Worm (Caenorhabditis elegans) whole organism, early embryonic: Measurements from ENCODE around the gene sra-9.

ENCODE experiments used
- B0310.2 ChIP-seq: sonication (generic microtip); optimal IDR thresholded peaks from 2 replicates; lab custom pipeline; 2016; ENCODE audit warnings: mild to moderate bottlenecking, missing genetic modification characterization, missing compliant biosample characterization
- F13C5.2 ChIP-seq: sonication (generic microtip); optimal IDR thresholded peaks from 2 replicates; lab custom pipeline; 2017; ENCODE audit warnings: mild to moderate bottlenecking, missing genetic modification characterization, inconsistent platforms, missing compliant biosample characterization
- aly-1 ChIP-seq: sonication (generic microtip); optimal IDR thresholded peaks from 2 replicates; lab custom pipeline; 2016; ENCODE audit warnings: missing genetic modification characterization, missing compliant biosample characterization
- ama-1 ChIP-seq: fragments of 150-350 bp; optimal IDR thresholded peaks from 2 replicates; lab custom pipeline; 2014
- ceh-13 ChIP-seq: fragments of 200-800 bp; sonication (Bioruptor generic); optimal IDR thresholded peaks from 2 replicates; lab custom pipeline; 2018; ENCODE audit warnings: mild to moderate bottlenecking, missing genetic modification characterization, missing compliant biosample characterization
- ceh-36 ChIP-seq: sonication (generic microtip); optimal IDR thresholded peaks from 2 replicates; lab custom pipeline; 2016; ENCODE audit warnings: missing genetic modification characterization, inconsistent platforms, missing compliant biosample characterization
- ets-7 ChIP-seq: sonication (generic microtip); optimal IDR thresholded peaks from 2 replicates; lab custom pipeline; 2016; ENCODE audit warnings: missing genotype, missing genetic modification characterization, missing compliant biosample characterization
- flt-1 ChIP-seq: fragments of 200-800 bp; sonication (Bioruptor generic); IDR thresholded peaks from 2 replicates; pipeline ENCODE4 v1.3.6; 2022; ENCODE audit warnings: missing genetic modification characterization, missing compliant biosample characterization
- hmbx-1 ChIP-seq: sonication (generic microtip); optimal IDR thresholded peaks from 2 replicates; lab custom pipeline; 2016; ENCODE audit warnings: mild to moderate bottlenecking, missing genetic modification characterization, missing compliant biosample characterization
- hmg-4 ChIP-seq: fragments of 200-800 bp; sonication (Bioruptor generic); optimal IDR thresholded peaks from 2 replicates; lab custom pipeline; 2018; ENCODE audit warnings: mild to moderate bottlenecking, missing genetic modification characterization, missing compliant biosample characterization
- hnd-1 ChIP-seq: sonication (generic microtip); optimal IDR thresholded peaks from 2 replicates; lab custom pipeline; 2016; ENCODE audit warnings: missing genetic modification characterization, missing compliant biosample characterization
- pes-1 ChIP-seq: fragments of 200-800 bp; sonication (Bioruptor generic); IDR thresholded peaks from 2 replicates; pipeline ENCODE4 v1.3.6; 2022; ENCODE audit warnings: missing genetic modification reagents, missing genetic modification characterization, missing compliant biosample characterization
- scrt-1 ChIP-seq: fragments of 200-800 bp; sonication (Bioruptor generic); IDR thresholded peaks from 2 replicates; pipeline ENCODE4 v1.3.6; 2022; ENCODE audit warnings: missing genetic modification characterization, missing compliant biosample characterization
- sea-1 ChIP-seq: fragments of 200-800 bp; sonication (Bioruptor generic); conservative IDR thresholded peaks from 2 replicates; pipeline ENCODE4 v1.3.6; 2022; ENCODE audit warnings: missing genetic modification characterization, missing compliant biosample characterization
- tbx-11 ChIP-seq: fragments of 200-800 bp; sonication (Bioruptor generic); IDR thresholded peaks from 2 replicates; pipeline ENCODE4 v1.3.6; 2022; ENCODE audit warnings: missing genetic modification characterization, missing compliant biosample characterization
- tbx-37 ChIP-seq: fragments of 200-800 bp; sonication (Bioruptor generic); conservative IDR thresholded peaks from 2 replicates; pipeline ENCODE4 v1.3.6; 2022; ENCODE audit warnings: missing genetic modification reagents, missing genetic modification characterization, missing compliant biosample characterization
- tra-4 ChIP-seq: sonication (generic microtip); optimal IDR thresholded peaks from 2 replicates; lab custom pipeline; 2017; ENCODE audit warnings: missing genetic modification characterization, missing compliant biosample characterization

Gene sra-9

DNA sequence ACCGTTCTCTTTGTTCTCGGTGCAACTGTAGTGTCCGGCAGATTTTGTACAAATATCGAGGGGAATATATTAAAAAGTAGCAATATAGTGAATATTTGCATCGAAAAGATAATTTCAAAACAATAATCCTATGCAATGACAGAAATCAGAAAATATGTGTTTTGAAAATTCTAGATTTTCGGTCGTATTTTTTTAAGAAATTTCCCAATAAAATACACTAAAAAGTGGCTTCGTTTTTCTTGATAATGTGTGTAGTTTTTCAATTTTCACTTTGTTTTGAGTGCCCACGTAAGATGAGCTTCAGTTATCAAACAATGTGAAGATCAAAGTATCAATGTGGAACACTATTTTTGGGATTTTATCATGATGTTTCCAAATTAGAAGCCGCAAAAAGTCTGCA lies 15.3 kb upstream of the sra-9 start, which contains the start of gene gcy-1:
TSS of gene gcy-1 (minus strand) at position 101 of the 400 bp plus-strand sequence.
- TF ChIP-seq scrt-1 (no peak), hmbx-1 (tag; lab: Kevin White, UChicago) (no peak), flt-1 (GFP tag; lab: Robert Waterston, UW) (no peak), ama-1 (lab: Kevin White, UChicago) (no peak), aly-1 (tag; lab: Kevin White, UChicago) (no peak), hmg-4 (GFP tag; lab: Kevin White, UChicago) (no peak), B0310.2 (tag; lab: Kevin White, UChicago) (no peak), hnd-1 (no peak), tra-4 (tag; lab: Kevin White, UChicago) (no peak), pes-1 (no peak), ets-7 (tag; lab: Kevin White, UChicago) (no peak), F13C5.2 (tag; lab: Kevin White, UChicago) (no peak), ceh-36 (tag; lab: Kevin White, UChicago) (no peak), tbx-11 (GFP tag; lab: Robert Waterston, UW) (no peak), sea-1 (no peak), ceh-13 (no peak), tbx-37 (GFP tag; lab: Robert Waterston, UW) (no peak)

DNA sequence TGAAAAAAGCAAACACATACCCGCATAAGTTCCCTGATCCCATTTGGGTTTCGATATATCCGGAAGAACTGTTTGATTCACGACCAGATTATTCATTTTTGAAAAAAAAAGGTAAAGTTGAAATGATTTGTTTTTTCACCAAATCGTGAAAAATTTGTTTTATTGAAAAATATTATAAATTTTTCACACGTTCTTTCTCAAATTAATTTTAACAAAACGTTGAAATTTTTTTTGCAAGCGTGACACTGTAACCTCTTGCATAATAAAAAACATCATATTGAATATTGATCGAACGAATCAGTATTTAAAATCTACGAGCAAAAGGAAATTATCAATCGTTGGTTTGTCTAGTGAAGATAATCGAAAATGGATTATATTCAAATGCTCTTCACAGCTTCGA lies 13.3 kb upstream of the sra-9 start, which contains the start of the genes sfxn-1.1 and AH6.3:
TSS of gene sfxn-1.1 (minus strand) at position 101 of the 400 bp plus-strand sequence.
TSS of gene AH6.3 (plus strand) at position 275 of the 400 bp plus-strand sequence.
- no peak for TF ChIP-seq ets-7 (tag; lab: Kevin White, UChicago)
- TF ChIP-seq aly-1 (tag; lab: Kevin White, UChicago): no peak
- TF ChIP-seq scrt-1: no peak
- TF ChIP-seq tbx-11 (GFP tag; lab: Robert Waterston, UW): no peak
- TF ChIP-seq tra-4 (tag; lab: Kevin White, UChicago): no peak
- TF ChIP-seq pes-1: no peak
- TF ChIP-seq ceh-36 (tag; lab: Kevin White, UChicago): no peak

DNA sequence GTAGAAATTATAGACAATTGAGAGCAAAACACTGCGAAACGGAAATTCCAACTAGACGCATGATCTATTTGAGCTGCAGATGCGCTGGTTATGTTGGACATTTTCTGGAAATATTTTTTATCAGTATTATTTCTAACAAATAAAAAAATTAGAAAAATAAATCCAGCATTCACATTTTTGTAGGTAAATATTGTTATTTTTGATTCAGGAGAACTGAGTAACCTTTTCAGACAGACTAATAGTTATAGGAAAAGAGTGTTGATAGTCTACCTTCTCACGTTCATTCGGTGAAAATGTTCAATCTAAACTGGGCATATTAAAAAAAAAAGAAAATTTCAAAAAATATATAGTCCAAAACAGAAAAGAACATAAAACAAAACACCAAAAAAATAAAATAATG lies 10.5 kb upstream of the sra-9 start, which contains the start of gene sra-1:
TSS of gene sra-1 (minus strand) at position 101 of the 400 bp plus-strand sequence.
- TF ChIP-seq scrt-1: no peak
- no peak for TF ChIP-seq B0310.2 (tag; lab: Kevin White, UChicago)
- TF ChIP-seq tbx-37 (GFP tag; lab: Robert Waterston, UW): no peak
- no peak for TF ChIP-seq sea-1
- no peak for TF ChIP-seq hmg-4 (GFP tag; lab: Kevin White, UChicago)
- TF ChIP-seq tbx-11 (GFP tag; lab: Robert Waterston, UW): no peak
- TF ChIP-seq F13C5.2 (tag; lab: Kevin White, UChicago): no peak

DNA sequence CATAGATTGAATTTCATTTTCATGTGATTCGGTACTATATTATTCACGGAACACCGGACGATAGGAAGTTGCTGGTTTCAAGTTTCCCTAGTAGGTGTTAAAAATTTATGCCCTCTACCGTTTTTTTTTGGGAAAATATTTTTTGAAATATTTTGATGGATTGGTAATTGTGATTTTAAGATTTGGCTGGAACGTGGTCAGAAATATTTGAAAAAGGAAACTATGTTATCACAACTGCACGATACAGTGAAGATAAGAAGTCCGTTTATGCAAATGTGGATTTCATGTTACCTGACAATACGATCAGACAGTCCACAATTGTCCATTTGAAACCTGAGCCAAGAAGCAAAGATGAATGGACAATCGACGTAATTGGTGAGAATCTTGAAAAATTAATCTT lies 9.1 kb upstream of the sra-9 start, which contains the start of gene AH6.17:
TSS of gene AH6.17 (plus strand) at position 185 of the 400 bp plus-strand sequence.
- no peak for TF ChIP-seq tbx-11 (GFP tag; lab: Robert Waterston, UW)
- no peak for TF ChIP-seq hnd-1
- no peak for TF ChIP-seq F13C5.2 (tag; lab: Kevin White, UChicago)
- no peak for TF ChIP-seq aly-1 (tag; lab: Kevin White, UChicago)
- no peak for TF ChIP-seq ets-7 (tag; lab: Kevin White, UChicago)
- no peak for TF ChIP-seq tra-4 (tag; lab: Kevin White, UChicago)
- TF ChIP-seq pes-1: no peak
- TF ChIP-seq tbx-37 (GFP tag; lab: Robert Waterston, UW): no peak
- TF ChIP-seq hmg-4 (GFP tag; lab: Kevin White, UChicago): no peak
- no peak for TF ChIP-seq sea-1
- no peak for TF ChIP-seq ceh-13
- no peak for TF ChIP-seq scrt-1
- no peak for TF ChIP-seq flt-1 (GFP tag; lab: Robert Waterston, UW)
- TF ChIP-seq hmbx-1 (tag; lab: Kevin White, UChicago): no peak
- no peak for TF ChIP-seq ama-1 (lab: Kevin White, UChicago)
- TF ChIP-seq B0310.2 (tag; lab: Kevin White, UChicago): no peak
- TF ChIP-seq ceh-36 (tag; lab: Kevin White, UChicago): no peak

DNA sequence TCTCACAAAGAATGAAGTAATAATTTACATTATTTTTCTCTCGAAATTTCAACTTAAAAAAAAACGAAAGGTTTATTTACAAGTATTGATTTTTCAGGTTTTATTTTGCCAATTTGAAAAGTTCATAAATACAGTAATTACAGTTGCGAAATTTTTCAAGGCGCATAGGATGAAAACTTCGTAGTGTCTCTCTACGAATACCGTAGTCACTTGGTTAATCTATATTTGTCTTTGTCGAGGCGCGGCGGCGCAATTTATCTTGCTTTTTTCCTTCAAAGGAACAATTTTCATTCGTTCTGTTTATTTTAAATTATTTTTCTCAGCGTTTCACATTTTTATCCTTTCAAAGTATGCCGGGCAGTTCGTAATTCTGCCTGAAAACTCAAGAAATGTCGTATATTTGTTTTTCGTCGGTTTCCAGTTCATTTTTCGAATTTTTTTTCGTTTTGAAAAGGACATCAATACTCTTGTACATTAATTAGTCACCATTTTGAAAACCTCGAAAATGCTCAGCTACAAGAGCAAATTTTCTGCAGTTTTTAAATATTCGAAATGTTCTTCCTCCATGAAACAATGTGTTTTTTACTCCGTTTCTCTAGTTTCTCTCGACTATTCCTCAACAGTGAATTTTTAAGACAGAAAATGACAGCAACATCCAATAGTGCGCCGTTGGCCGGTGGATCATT lies 8.4 kb upstream of the sra-9 start, which contains the start of gene mex-6:
TSS of gene mex-6 (plus strand) at position 636 of the 686 bp plus-strand sequence.
- TF ChIP-seq sea-1 (no peak), ets-7 (tag; lab: Kevin White, UChicago) (no peak), pes-1 (no peak), tbx-11 (GFP tag; lab: Robert Waterston, UW) (no peak), aly-1 (tag; lab: Kevin White, UChicago) (no peak), scrt-1 (no peak), flt-1 (GFP tag; lab: Robert Waterston, UW) (no peak), tbx-37 (GFP tag; lab: Robert Waterston, UW) (no peak), F13C5.2 (tag; lab: Kevin White, UChicago) (no peak), ceh-13 (no peak), hmg-4 (GFP tag; lab: Kevin White, UChicago) (no peak), ama-1 (lab: Kevin White, UChicago) (no peak)

DNA sequence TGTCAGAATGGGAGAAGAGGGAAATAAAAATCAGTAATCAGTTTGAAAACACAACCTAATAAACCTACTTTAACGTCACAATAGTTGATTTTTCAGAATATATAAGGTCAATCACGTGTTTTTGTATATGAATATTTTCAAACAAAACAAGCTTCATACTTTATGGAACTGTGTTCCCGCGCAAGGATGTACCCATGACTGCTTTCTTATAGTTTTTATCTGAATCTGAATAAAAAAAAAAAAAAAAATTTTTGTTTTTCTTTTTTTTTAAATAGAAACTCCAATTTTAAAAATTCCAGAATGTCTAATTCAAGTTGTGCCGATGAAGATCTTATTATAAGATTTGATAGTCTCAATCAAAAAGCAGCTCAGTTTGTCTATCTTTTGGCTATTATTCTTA lies 3.6 kb upstream of the sra-9 start, which contains the start of gene sra-2:
TSS of gene sra-2 (plus strand) at position 301 of the 400 bp plus-strand sequence.
- no peak for TF ChIP-seq pes-1
- no peak for TF ChIP-seq ceh-36 (tag; lab: Kevin White, UChicago)
- TF ChIP-seq hmg-4 (GFP tag; lab: Kevin White, UChicago): no peak
- TF ChIP-seq hnd-1: no peak
- no peak for TF ChIP-seq F13C5.2 (tag; lab: Kevin White, UChicago)
- no peak for TF ChIP-seq tra-4 (tag; lab: Kevin White, UChicago)
- TF ChIP-seq scrt-1: no peak
- no peak for TF ChIP-seq ets-7 (tag; lab: Kevin White, UChicago)
- no peak for TF ChIP-seq tbx-37 (GFP tag; lab: Robert Waterston, UW)
- TF ChIP-seq flt-1 (GFP tag; lab: Robert Waterston, UW): no peak
- no peak for TF ChIP-seq tbx-11 (GFP tag; lab: Robert Waterston, UW)
- TF ChIP-seq hmbx-1 (tag; lab: Kevin White, UChicago): no peak
- no peak for TF ChIP-seq B0310.2 (tag; lab: Kevin White, UChicago)
- no peak for TF ChIP-seq sea-1
- TF ChIP-seq ama-1 (lab: Kevin White, UChicago): no peak
- no peak for TF ChIP-seq ceh-13
- TF ChIP-seq aly-1 (tag; lab: Kevin White, UChicago): no peak
